Worm (Caenorhabditis elegans): ENCODE data around the gene rbr-2.

The rbr-2 gene

ce11 chrIV:10909708-10910107, 10.2 kb upstream of the rbr-2 start, which contains the start of gene pyk-2 (continued):
- no peak for TF ChIP-seq zip-11 (GFP tag; IDR thresholded peaks at IDR 0.05)
- no peak for TF ChIP-seq Y105C5A.15 (GFP tag; IDR thresholded peaks at IDR 0.05)
- TF ChIP-seq dpl-1 (GFP tag; optimal IDR thresholded peaks at IDR 0.05): no peak
- TF ChIP-seq Y75B8A.6 (GFP tag; IDR thresholded peaks at IDR 0.05): no peak
- TF ChIP-seq php-3 (GFP tag; IDR thresholded peaks at IDR 0.05): 0 out of 2 replicates have a peak, but pooled peaks have one; percentile 39
- TF ChIP-seq ama-1 (optimal IDR thresholded peaks at IDR 0.05): no peak
- TF ChIP-seq unc-62 (GFP tag; optimal IDR thresholded peaks at IDR 0.05 in 1 of 2): no peak
- TF ChIP-seq unc-62 (tag; optimal IDR thresholded peaks at IDR 0.05): no peak
- TF ChIP-seq nhr-48 (tag; optimal IDR thresholded peaks at IDR 0.05): peak; percentile 7
- peak; percentile 63 for TF ChIP-seq hlh-30 (tag; optimal IDR thresholded peaks at IDR 0.05; ENCODE audit: insufficient read depth)
- no peak for TF ChIP-seq nhr-10 (tag; optimal IDR thresholded peaks at IDR 0.05)
- TF ChIP-seq nhr-77 (tag; optimal IDR thresholded peaks at IDR 0.05): peak; percentile 41
- no peak; the same call in none of the 2 replicates for TF ChIP-seq dmd-6 (GFP tag; IDR thresholded peaks at IDR 0.05)
- TF ChIP-seq mdt-29 (GFP tag; IDR thresholded peaks at IDR 0.05): no peak
- no peak for TF ChIP-seq tra-1 (GFP tag; IDR thresholded peaks at IDR 0.05)
- TF ChIP-seq nhr-111 (GFP tag; optimal IDR thresholded peaks at IDR 0.05): no peak
- no peak for TF ChIP-seq aly-2 (tag; optimal IDR thresholded peaks at IDR 0.05)
- peak; percentile 73 for TF ChIP-seq nhr-28 (tag; optimal IDR thresholded peaks at IDR 0.05)
- TF ChIP-seq dmd-8 (GFP tag; IDR thresholded peaks at IDR 0.05): no peak
- TF ChIP-seq mes-2 (tag; optimal IDR thresholded peaks at IDR 0.05; ENCODE audit: poor library complexity, severe bottlenecking): no peak
- no peak for TF ChIP-seq unc-130 (GFP tag; optimal IDR thresholded peaks at IDR 0.05)
- TF ChIP-seq arid-1 (GFP tag; conservative IDR thresholded peaks at IDR 0.05): no peak

- TF ChIP-seq madf-5 (GFP tag; IDR thresholded peaks at IDR 0.05): no peak
- 0 out of 2 replicates have a peak, but pooled peaks have one; percentile 11 for TF ChIP-seq mxl-2 (GFP tag; conservative IDR thresholded peaks at IDR 0.05)
- TF ChIP-seq sdz-12 (GFP tag; optimal IDR thresholded peaks at IDR 0.05): no peak
- no peak for TF ChIP-seq mdt-29 (GFP tag; IDR thresholded peaks at IDR 0.05)
- TF ChIP-seq dmd-6 (GFP tag; IDR thresholded peaks at IDR 0.05): peak; percentile 7; the same call in 1 of the 2 replicates
- no peak for TF ChIP-seq ceh-82 (tag; optimal IDR thresholded peaks at IDR 0.05)
- no peak for TF ChIP-seq T26A8.4 (GFP tag; IDR thresholded peaks at IDR 0.05)
- TF ChIP-seq ama-1 (optimal IDR thresholded peaks at IDR 0.05): peak; percentile 59
- TF ChIP-seq F44E2.7 (GFP tag; IDR thresholded peaks at IDR 0.05): no peak
- TF ChIP-seq hif-1 (tag; optimal IDR thresholded peaks at IDR 0.05): no peak
- no peak for TF ChIP-seq ceh-32 (tag; optimal IDR thresholded peaks at IDR 0.05; ENCODE audit: poor library complexity)
- no peak for TF ChIP-seq spr-1 (tag; optimal IDR thresholded peaks at IDR 0.05)
- no peak for TF ChIP-seq fos-1 (tag; optimal IDR thresholded peaks at IDR 0.05)
- no peak for TF ChIP-seq mdl-1 (tag; optimal IDR thresholded peaks at IDR 0.05)
- TF ChIP-seq ctbp-1 (GFP tag; IDR thresholded peaks at IDR 0.05): no peak
- no peak for TF ChIP-seq R02D3.7 (tag; optimal IDR thresholded peaks at IDR 0.05)
- no peak for TF ChIP-seq pqm-1 (tag; optimal IDR thresholded peaks at IDR 0.05)
- TF ChIP-seq daf-16 (GFP tag; optimal IDR thresholded peaks at IDR 0.05): no peak
- peak; percentile 8 for TF ChIP-seq daf-16 (tag; optimal IDR thresholded peaks at IDR 0.05)
- TF ChIP-seq ceh-62 (tag; optimal IDR thresholded peaks at IDR 0.05): no peak
- no peak for TF ChIP-seq lin-39 (tag; optimal IDR thresholded peaks at IDR 0.05)
- no peak for TF ChIP-seq hlh-30 (tag; optimal IDR thresholded peaks at IDR 0.05; ENCODE audit: insufficient read depth)
- TF ChIP-seq dmd-9 (GFP tag; IDR thresholded peaks at IDR 0.05): no peak
- TF ChIP-seq hlh-11 (tag; optimal IDR thresholded peaks at IDR 0.05): no peak
- TF ChIP-seq Y48G9A.11 (GFP tag; IDR thresholded peaks at IDR 0.05): no peak
- no peak for TF ChIP-seq madf-9 (GFP tag; conservative IDR thresholded peaks at IDR 0.05)
- no peak for TF ChIP-seq daf-19 (GFP tag; conservative IDR thresholded peaks at IDR 0.05)
These were observed 6.8 kb upstream of the rbr-2 start, which contains the start of gene ZK593.2 for ce11 chrIV:10913081-10913480. ZK593.2 (plus strand) TSS chrIV:10913381.

All from whole organism, L4 larva.